Worm (Caenorhabditis elegans) whole organism, late embryonic: ENCODE results near the gene clec-142.
A peak's percentile ranks its signal among the peaks of the same experiment; 100 is the strongest.

Source experiments
- C08G9.2 ChIP-seq: sonication (generic microtip); optimal IDR thresholded peaks from 2 replicates; lab custom pipeline; 2016; ENCODE audit warnings: mild to moderate bottlenecking, missing genetic modification characterization, moderate library complexity, missing compliant biosample characterization
- C38D4.7 ChIP-seq: fragments of 200-800 bp; sonication (Bioruptor generic); optimal IDR thresholded peaks from 2 replicates; lab custom pipeline; 2018; ENCODE audit warnings: mild to moderate bottlenecking, missing genetic modification characterization, moderate library complexity, missing compliant biosample characterization
- F13H6.1 ChIP-seq: sonication (generic microtip); optimal IDR thresholded peaks from 2 replicates; lab custom pipeline; 2016; ENCODE audit warnings: missing genetic modification characterization, missing compliant biosample characterization
- T23F11.4 ChIP-seq: fragments of 200-800 bp; sonication (Bioruptor generic); optimal IDR thresholded peaks from 2 replicates; lab custom pipeline; 2018; ENCODE audit warnings: mild to moderate bottlenecking, missing genetic modification characterization, missing compliant biosample characterization
- Y22D7AL.16 ChIP-seq: sonication (generic microtip); optimal IDR thresholded peaks from 2 replicates; lab custom pipeline; 2016; ENCODE audit warnings: missing genetic modification characterization, missing compliant biosample characterization
- ahr-1 ChIP-seq: sonication (generic microtip); optimal IDR thresholded peaks from 2 replicates; lab custom pipeline; 2016; ENCODE audit warnings: missing genetic modification characterization, missing compliant biosample characterization
- ceh-14 ChIP-seq: sonication (generic microtip); optimal IDR thresholded peaks from 2 replicates; lab custom pipeline; 2016; ENCODE audit warnings: missing genotype, missing genetic modification characterization, missing compliant biosample characterization
- ceh-18 ChIP-seq: sonication (generic microtip); optimal IDR thresholded peaks from 2 replicates; lab custom pipeline; 2016; ENCODE audit warnings: missing genetic modification characterization, missing compliant biosample characterization
- ceh-19 ChIP-seq: fragments of 200-800 bp; sonication (Bioruptor generic); optimal IDR thresholded peaks from 2 replicates; lab custom pipeline; 2018; ENCODE audit warnings: mild to moderate bottlenecking, missing genetic modification characterization, missing compliant biosample characterization
- ceh-2 ChIP-seq: sonication (generic microtip); optimal IDR thresholded peaks from 2 replicates; lab custom pipeline; 2016; ENCODE audit warnings: missing genotype, missing genetic modification characterization, missing compliant biosample characterization
- ceh-22 ChIP-seq: sonication (generic microtip); optimal IDR thresholded peaks from 2 replicates; lab custom pipeline; 2017; ENCODE audit warnings: missing biosample characterization, missing genetic modification characterization
- ceh-30 ChIP-seq: fragments of 150-350 bp; optimal IDR thresholded peaks from 2 replicates; lab custom pipeline; 2014; ENCODE audit warnings: missing biosample characterization, missing genetic modification characterization
- ceh-31 ChIP-seq: sonication (generic microtip); optimal IDR thresholded peaks from 2 replicates; lab custom pipeline; 2016; ENCODE audit warnings: missing genetic modification characterization, missing compliant biosample characterization
- ceh-34 ChIP-seq: sonication (generic microtip); optimal IDR thresholded peaks from 2 replicates; lab custom pipeline; 2016; ENCODE audit warnings: mild to moderate bottlenecking, missing genetic modification characterization, missing compliant biosample characterization
- ceh-9 ChIP-seq: sonication (generic microtip); optimal IDR thresholded peaks from 2 replicates; lab custom pipeline; 2016; ENCODE audit warnings: mild to moderate bottlenecking, missing genetic modification characterization, inconsistent platforms, missing compliant biosample characterization
- che-1 ChIP-seq: sonication (generic microtip); optimal IDR thresholded peaks from 2 replicates; lab custom pipeline; 2016; ENCODE audit warnings: mild to moderate bottlenecking, missing genetic modification characterization, missing compliant biosample characterization
- dmd-4 ChIP-seq: sonication (generic microtip); optimal IDR thresholded peaks from 2 replicates; lab custom pipeline; 2016; ENCODE audit warnings: borderline replicate concordance, missing genetic modification characterization, missing compliant biosample characterization
- dve-1 ChIP-seq: sonication (generic microtip); optimal IDR thresholded peaks from 2 replicates; lab custom pipeline; 2017; ENCODE audit warnings: antibody characterized with exemption, mild to moderate bottlenecking, missing genetic modification characterization, missing compliant biosample characterization
- elt-2 ChIP-seq: sonication (generic microtip); optimal IDR thresholded peaks from 2 replicates; lab custom pipeline; 2016; ENCODE audit warnings: missing genetic modification reagents, missing genetic modification characterization, missing compliant biosample characterization
- eyg-1 ChIP-seq: sonication (generic microtip); optimal IDR thresholded peaks from 2 replicates; lab custom pipeline; 2016; ENCODE audit warnings: missing genotype, missing genetic modification characterization, missing compliant biosample characterization
- fax-1 ChIP-seq: sonication (generic microtip); optimal IDR thresholded peaks from 2 replicates; lab custom pipeline; 2016; ENCODE audit warnings: missing genotype, missing genetic modification characterization, missing compliant biosample characterization
- fkh-10 ChIP-seq: fragments of 150-350 bp; optimal IDR thresholded peaks from 2 replicates; lab custom pipeline; 2014; ENCODE audit warnings: missing biosample characterization, missing genetic modification reagents, missing genetic modification characterization
- fkh-6 ChIP-seq: sonication (generic microtip); optimal IDR thresholded peaks from 2 replicates; lab custom pipeline; 2016; ENCODE audit warnings: missing genetic modification characterization, missing compliant biosample characterization
- hlh-13 ChIP-seq: fragments of 200-800 bp; sonication (Bioruptor generic); optimal IDR thresholded peaks from 2 replicates; lab custom pipeline; 2018; ENCODE audit warnings: mild to moderate bottlenecking, missing genetic modification characterization, missing compliant biosample characterization
- hlh-15 ChIP-seq: sonication (generic microtip); optimal IDR thresholded peaks from 2 replicates; lab custom pipeline; 2016; ENCODE audit warnings: missing genetic modification characterization, missing compliant biosample characterization
- hlh-30 ChIP-seq: sonication (generic microtip); optimal IDR thresholded peaks from 2 replicates; lab custom pipeline; 2017; ENCODE audit warnings: antibody characterized with exemption, missing genetic modification characterization, missing compliant biosample characterization; ENCODE audit not compliant: insufficient read depth
- hlh-6 ChIP-seq: sonication (generic microtip); optimal IDR thresholded peaks from 2 replicates; lab custom pipeline; 2016; ENCODE audit warnings: missing genotype, missing genetic modification characterization, missing compliant biosample characterization
- hlh-8 ChIP-seq: sonication (generic microtip); optimal IDR thresholded peaks from 2 replicates; lab custom pipeline; 2016; ENCODE audit warnings: missing genotype, missing genetic modification characterization, missing compliant biosample characterization
- lim-6 ChIP-seq: sonication (generic microtip); optimal IDR thresholded peaks from 2 replicates; lab custom pipeline; 2016; ENCODE audit warnings: missing genetic modification characterization, missing compliant biosample characterization
- lin-11 ChIP-seq: fragments of 200-800 bp; sonication (Bioruptor generic); optimal IDR thresholded peaks from 2 replicates; lab custom pipeline; 2018; ENCODE audit warnings: mild to moderate bottlenecking, missing genetic modification characterization, missing compliant biosample characterization
- nfya-1 ChIP-seq: sonication (generic microtip); optimal IDR thresholded peaks from 2 replicates; lab custom pipeline; 2017; ENCODE audit warnings: missing genetic modification characterization, mild to moderate bottlenecking, missing compliant biosample characterization, antibody characterized with exemption, moderate library complexity
- nhr-11 ChIP-seq: fragments of 150-350 bp; optimal IDR thresholded peaks from 2 replicates; lab custom pipeline; 2014; ENCODE audit warnings: missing biosample characterization, missing genetic modification characterization
- nhr-232 ChIP-seq: sonication (generic microtip); optimal IDR thresholded peaks from 2 replicates; lab custom pipeline; 2016; ENCODE audit warnings: missing genetic modification characterization, missing compliant biosample characterization
- odd-2 ChIP-seq: sonication (generic microtip); optimal IDR thresholded peaks from 2 replicates; lab custom pipeline; 2017; ENCODE audit warnings: antibody characterized with exemption, mild to moderate bottlenecking, missing genetic modification characterization, missing compliant biosample characterization
- pha-2 ChIP-seq: sonication (generic microtip); optimal IDR thresholded peaks from 2 replicates; lab custom pipeline; 2017; ENCODE audit warnings: mild to moderate bottlenecking, missing genetic modification characterization, missing compliant biosample characterization
- pha-4 ChIP-seq: fragments of 150-350 bp; optimal IDR thresholded peaks from 2 replicates; lab custom pipeline; 2018; ENCODE audit warnings: missing biosample characterization, missing genetic modification reagents, missing genetic modification characterization
- pqm-1 ChIP-seq: sonication (generic microtip); optimal IDR thresholded peaks from 2 replicates; lab custom pipeline; 2016; ENCODE audit warnings: missing genetic modification characterization, missing compliant biosample characterization
- pros-1 ChIP-seq: fragments of 150-350 bp; optimal IDR thresholded peaks from 2 replicates; lab custom pipeline; 2014; ENCODE audit warnings: missing biosample characterization, missing genetic modification reagents, missing genetic modification characterization
- ref-2 ChIP-seq: sonication (generic microtip); optimal IDR thresholded peaks from 2 replicates; lab custom pipeline; 2016; ENCODE audit warnings: missing genetic modification characterization, missing compliant biosample characterization
- sdc-2 ChIP-seq: sonication (generic microtip); optimal IDR thresholded peaks from 2 replicates; lab custom pipeline; 2016; ENCODE audit warnings: missing genotype, missing genetic modification characterization, missing compliant biosample characterization
- sox-2 ChIP-seq: fragments of 200-800 bp; sonication (Bioruptor generic); IDR thresholded peaks from 2 replicates; pipeline ENCODE4 v1.3.6; 2022; ENCODE audit warnings: missing genetic modification reagents, missing genetic modification characterization, missing compliant biosample characterization
- sox-4 ChIP-seq: sonication (generic microtip); optimal IDR thresholded peaks from 2 replicates; lab custom pipeline; 2017; ENCODE audit warnings: mild to moderate bottlenecking, missing genetic modification characterization, inconsistent platforms, missing compliant biosample characterization
- syd-9 ChIP-seq: sonication (generic microtip); optimal IDR thresholded peaks from 2 replicates; lab custom pipeline; 2016; ENCODE audit warnings: mild to moderate bottlenecking, missing genetic modification characterization, moderate library complexity, missing compliant biosample characterization
- tbx-2 ChIP-seq: sonication (generic microtip); optimal IDR thresholded peaks from 2 replicates; lab custom pipeline; 2016; ENCODE audit warnings: missing genetic modification characterization, missing compliant biosample characterization
- tbx-7 ChIP-seq: sonication (generic microtip); optimal IDR thresholded peaks from 2 replicates; lab custom pipeline; 2016; ENCODE audit warnings: missing genotype, missing genetic modification characterization, missing compliant biosample characterization
- unc-3 ChIP-seq, 2 experiments: fragments of 200-800 bp in 1 of 2; sonication (Bioruptor generic) in 1 of 2; sonication (generic microtip) in 1 of 2; conservative IDR thresholded peaks in 1 of 2; optimal IDR thresholded peaks in 1 of 2; 2 replicates each; pipeline versions ENCODE4 v1.3.6 to Lab custom; 2016 to 2022; ENCODE audit warnings: missing compliant biosample characterization in 2 of 2, missing genetic modification characterization in 2 of 2, missing genetic modification reagents in 1 of 2
- unc-42 ChIP-seq: sonication (generic microtip); optimal IDR thresholded peaks from 2 replicates; lab custom pipeline; 2016; ENCODE audit warnings: missing genotype, missing genetic modification characterization, missing compliant biosample characterization
- unc-86 ChIP-seq: sonication (generic microtip); optimal IDR thresholded peaks from 2 replicates; lab custom pipeline; 2016; ENCODE audit warnings: missing genetic modification characterization, missing compliant biosample characterization
- zip-5 ChIP-seq: sonication (generic microtip); optimal IDR thresholded peaks from 2 replicates; lab custom pipeline; 2016; ENCODE audit warnings: missing genetic modification characterization, missing compliant biosample characterization
- ztf-16 ChIP-seq: sonication (generic microtip); optimal IDR thresholded peaks from 2 replicates; lab custom pipeline; 2017; ENCODE audit warnings: missing genetic modification characterization, missing compliant biosample characterization

The clec-142 gene

DNA sequence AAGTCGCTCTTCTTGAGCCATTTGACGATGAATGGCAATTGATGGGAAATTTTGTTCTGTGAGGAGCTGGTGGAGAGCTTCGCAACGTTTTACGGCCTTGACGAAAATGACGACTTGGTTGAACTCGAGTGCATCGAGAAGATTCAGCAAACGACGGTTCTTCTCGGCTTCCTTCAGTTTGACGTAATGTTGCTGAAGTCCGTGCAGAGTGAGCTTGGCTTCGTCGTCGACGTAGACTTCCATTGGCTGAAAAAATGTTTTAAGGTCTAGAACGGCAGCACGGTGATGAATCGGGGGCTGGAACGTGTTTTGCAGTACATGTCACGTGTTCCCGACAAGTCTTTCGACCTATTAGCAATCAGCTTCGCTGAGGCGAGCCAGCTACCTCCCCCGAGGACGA, 49.0 kb downstream of the clec-142 start:
- no peak for TF ChIP-seq ceh-30 (tag; lab: Kevin White, UChicago)
- TF ChIP-seq tbx-2 (tag; lab: Kevin White, UChicago) = no peak
- no peak for TF ChIP-seq nhr-11 (tag; lab: Kevin White, UChicago)
- TF ChIP-seq unc-86 (tag; lab: Kevin White, UChicago) = no peak
- TF ChIP-seq hlh-13 (GFP tag; lab: Kevin White, UChicago) = no peak
- TF ChIP-seq nhr-232 (tag; lab: Kevin White, UChicago) = no peak
- TF ChIP-seq eyg-1 (tag; lab: Kevin White, UChicago) = no peak
- no peak for TF ChIP-seq ceh-31
- TF ChIP-seq, all 69 proteins: peak for 0

DNA sequence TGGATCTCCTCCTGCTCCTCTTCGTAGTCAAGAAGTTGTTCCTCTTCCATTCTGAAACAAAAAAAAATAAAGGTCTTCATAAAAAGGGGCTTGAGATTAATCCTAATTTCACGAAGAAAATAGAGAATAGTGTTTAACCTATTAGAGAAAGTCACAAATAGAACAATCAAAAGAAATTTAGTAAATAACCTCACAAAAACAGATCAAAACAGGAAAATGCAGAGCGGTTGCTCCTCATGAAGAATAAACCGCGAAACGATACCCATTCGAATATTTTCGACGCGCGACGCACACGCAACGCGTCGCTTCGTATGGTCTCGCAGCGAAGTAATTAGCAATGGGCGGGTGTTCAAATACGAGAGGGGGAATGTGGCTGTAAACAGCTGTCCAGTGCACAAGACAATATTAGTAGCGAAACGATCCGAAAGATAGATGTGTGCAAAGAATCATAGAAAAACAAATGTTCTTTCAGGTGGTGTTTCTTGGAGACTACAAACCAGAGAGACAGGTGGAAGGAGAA, 50.4 kb downstream of the clec-142 start, which contains the start of gene hel-1:
TSS of gene hel-1 (minus strand) at position 51 of the 520 bp plus-strand sequence.
- TF ChIP-seq hlh-30 (tag; lab: Kevin White, UChicago) = no peak
- TF ChIP-seq zip-5 (tag; lab: Kevin White, UChicago) = no peak
- TF ChIP-seq pha-2 (tag; lab: Kevin White, UChicago) = peak; percentile 39
- no peak for TF ChIP-seq dmd-4
- no peak for TF ChIP-seq ceh-14
- no peak for TF ChIP-seq che-1
- no peak for TF ChIP-seq tbx-7
- peak; percentile 16 for TF ChIP-seq T23F11.4 (GFP tag; lab: Kevin White, UChicago)
- TF ChIP-seq Y22D7AL.16 (tag; lab: Kevin White, UChicago) = no peak
- TF ChIP-seq pros-1 (tag; lab: Kevin White, UChicago) = no peak
- no peak for TF ChIP-seq hlh-6 (tag; lab: Kevin White, UChicago)
- TF ChIP-seq sox-2 (GFP tag; lab: Robert Waterston, UW) = no peak
- TF ChIP-seq nfya-1 = peak; percentile 68
- peak; percentile 88 for TF ChIP-seq unc-42 (tag; lab: Kevin White, UChicago)
- TF ChIP-seq nhr-232 (tag; lab: Kevin White, UChicago) = no peak
- TF ChIP-seq fkh-10 (GFP tag; lab: Kevin White, UChicago) = no peak
- TF ChIP-seq ceh-19 (GFP tag; lab: Kevin White, UChicago) = peak; percentile 10
- no peak for TF ChIP-seq fax-1 (tag; lab: Kevin White, UChicago)
- no peak for TF ChIP-seq sox-4
- no peak for TF ChIP-seq F13H6.1
- no peak for TF ChIP-seq pqm-1 (tag; lab: Kevin White, UChicago)
- TF ChIP-seq ahr-1 (tag; lab: Kevin White, UChicago) = no peak
- peak; percentile 3 for TF ChIP-seq C08G9.2
- TF ChIP-seq unc-86 (tag; lab: Kevin White, UChicago) = no peak
- peak; percentile 71 for TF ChIP-seq ceh-34 (tag; lab: Kevin White, UChicago)
- no peak for TF ChIP-seq C38D4.7
- peak; percentile 71 for TF ChIP-seq ref-2 (tag; lab: Kevin White, UChicago)
- peak; percentile 25 for TF ChIP-seq ceh-30 (tag; lab: Kevin White, UChicago)
- peak; percentile 90 for TF ChIP-seq ceh-18 (tag; lab: Kevin White, UChicago)
- no peak for TF ChIP-seq eyg-1 (tag; lab: Kevin White, UChicago)
- no peak for TF ChIP-seq pha-4 (tag; lab: Kevin White, UChicago)
- no peak for TF ChIP-seq lim-6 (tag; lab: Kevin White, UChicago)
- TF ChIP-seq ceh-2 = peak; percentile 56
- no peak for TF ChIP-seq ceh-22 (tag; lab: Kevin White, UChicago)
- TF ChIP-seq hlh-15 = no peak
- peak; percentile 39 for TF ChIP-seq hlh-8 (tag; lab: Kevin White, UChicago)
- peak; percentile 51 for TF ChIP-seq dve-1
- TF ChIP-seq nhr-11 (tag; lab: Kevin White, UChicago) = no peak
- peak; percentile 10 for TF ChIP-seq ztf-16
- TF ChIP-seq odd-2 = no peak
- TF ChIP-seq sdc-2 (tag; lab: Kevin White, UChicago) = peak; percentile 47
- TF ChIP-seq lin-11 (tag; lab: Kevin White, UChicago) = no peak
- TF ChIP-seq unc-3 (GFP tag; conservative IDR thresholded peaks at IDR 0.05; lab: Robert Waterston, UW) = no peak
- TF ChIP-seq unc-3 (tag; optimal IDR thresholded peaks at IDR 0.05; lab: Kevin White, UChicago) = no peak
- TF ChIP-seq elt-2 (tag; lab: Kevin White, UChicago) = no peak
- no peak for TF ChIP-seq fkh-6 (tag; lab: Kevin White, UChicago)
- no peak for TF ChIP-seq syd-9 (tag; lab: Kevin White, UChicago)
- TF ChIP-seq ceh-9 (tag; lab: Kevin White, UChicago) = no peak
